Worm (Caenorhabditis elegans) whole organism, L4/young adult: ENCODE measurements around the gene C18C4.7.

ENCODE experiments used
- W03F9.2 ChIP-seq: fragments of 150-350 bp; optimal IDR thresholded peaks from 2 replicates; lab custom pipeline; 2014; ENCODE audit warnings: missing biosample characterization, missing genetic modification characterization
- dao-5 ChIP-seq: sonication (generic microtip); optimal IDR thresholded peaks from 2 replicates; lab custom pipeline; 2016; ENCODE audit warnings: missing genotype, missing genetic modification characterization, moderate library complexity, missing compliant biosample characterization

DNA sequence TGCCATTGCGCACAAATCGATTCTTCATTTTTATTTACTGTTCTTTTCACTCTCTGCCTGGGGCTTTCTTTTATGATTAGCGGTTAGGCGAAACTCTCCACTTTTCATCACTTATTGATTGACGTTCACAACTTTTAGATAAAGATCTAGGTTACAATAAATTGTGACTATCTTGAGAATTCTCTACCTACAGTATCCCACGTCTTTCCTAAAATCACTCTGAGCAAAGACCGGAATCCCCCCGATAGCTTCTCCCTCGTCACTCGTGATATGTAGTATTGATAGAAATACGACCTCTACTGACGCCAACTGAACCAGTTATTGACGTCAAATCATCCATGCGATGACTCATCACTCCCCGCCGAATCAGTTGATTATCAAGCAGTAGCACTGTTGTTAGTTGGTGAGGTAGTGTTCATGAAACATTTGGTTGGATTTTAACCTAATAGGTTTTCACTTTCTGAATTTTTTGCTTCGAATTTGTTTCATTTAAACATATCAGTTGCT lies 45.2 kb downstream of the C18C4.7 start, which contains the start of gene hir-1:
- TF ChIP-seq dao-5 (tag; lab: Kevin White, UChicago): no peak
- TF ChIP-seq W03F9.2 (tag; lab: Kevin White, UChicago): no peak
